Worm (Caenorhabditis elegans) whole organism, midembryonic: ENCODE measurements around the gene col-91.

ENCODE experiments used
- T22C8.4 ChIP-seq: fragments of 200-800 bp; sonication (Bioruptor generic); IDR thresholded peaks from 2 replicates; pipeline ENCODE4 v1.3.6; 2022; ENCODE audit warnings: missing genetic modification characterization, missing compliant biosample characterization
- klf-2 ChIP-seq: fragments of 200-800 bp; sonication (Bioruptor generic); conservative IDR thresholded peaks from 2 replicates; pipeline ENCODE4 v1.3.6; 2022; ENCODE audit warnings: missing genetic modification reagents, missing genetic modification characterization, missing compliant biosample characterization
- ref-1 ChIP-seq: fragments of 200-800 bp; sonication (Bioruptor generic); conservative IDR thresholded peaks from 2 replicates; pipeline ENCODE4 v1.3.6; 2022; ENCODE audit warnings: missing genetic modification reagents, missing genetic modification characterization, missing compliant biosample characterization
- tab-1 ChIP-seq: fragments of 200-800 bp; sonication (Bioruptor generic); IDR thresholded peaks from 2 replicates; pipeline ENCODE4 v1.3.6; 2022; ENCODE audit warnings: missing genetic modification characterization, missing compliant biosample characterization
- ztf-23 ChIP-seq: fragments of 200-800 bp; sonication (Bioruptor generic); IDR thresholded peaks from 2 replicates; pipeline ENCODE4 v1.3.6; 2022; ENCODE audit warnings: missing genetic modification reagents, missing genetic modification characterization, missing compliant biosample characterization
- ztf-29 ChIP-seq: fragments of 200-800 bp; sonication (Bioruptor generic); IDR thresholded peaks from 2 replicates; pipeline ENCODE4 v1.3.6; 2022; ENCODE audit warnings: missing genetic modification reagents, missing genetic modification characterization, missing compliant biosample characterization

DNA sequence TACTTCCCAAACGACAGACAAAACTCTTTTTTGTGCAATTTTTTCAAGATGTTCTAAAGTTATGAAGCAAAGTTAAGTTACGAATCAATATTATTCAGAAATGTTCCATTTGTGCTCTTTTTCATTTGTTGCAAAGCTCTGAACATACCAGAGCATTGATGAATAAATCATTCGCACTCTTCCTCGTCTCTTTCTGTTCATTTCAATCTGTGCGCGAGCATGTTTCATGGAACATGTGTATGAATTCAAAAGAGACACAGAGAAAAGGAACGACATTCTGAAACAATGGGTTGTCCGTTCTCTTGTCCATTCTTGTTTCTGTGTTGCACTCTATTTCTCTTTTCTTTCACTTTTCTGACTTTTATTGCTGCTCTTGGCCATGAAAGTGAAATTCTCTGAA is 16.9 kb upstream of the col-91 start:
- no peak for TF ChIP-seq T22C8.4
- no peak for TF ChIP-seq ztf-23
- TF ChIP-seq klf-2 (GFP tag; lab: Robert Waterston, UW) = no peak
- TF ChIP-seq ref-1 (GFP tag; lab: Robert Waterston, UW) = no peak
- no peak for TF ChIP-seq tab-1 (GFP tag; lab: Robert Waterston, UW)
- TF ChIP-seq ztf-29 (GFP tag; lab: Robert Waterston, UW) = no peak
